Fruit fly (Drosophila melanogaster): ENCODE data around the gene Itgbn.

- TF ChIP-seq CG4820 (GFP tag; optimal IDR thresholded peaks at IDR 0.05) (no peak), YL-1 (GFP tag; optimal IDR thresholded peaks at IDR 0.05) (no peak), fu2 (GFP tag; optimal IDR thresholded peaks at IDR 0.05) (no peak)
These were observed 23.7 kb upstream of the Itgbn start for dm6 chr2L:21029154-21029553.

Data from whole organism, embryonic.